Worm (Caenorhabditis elegans): ENCODE results near the gene srh-130.

The srh-130 gene

DNA sequence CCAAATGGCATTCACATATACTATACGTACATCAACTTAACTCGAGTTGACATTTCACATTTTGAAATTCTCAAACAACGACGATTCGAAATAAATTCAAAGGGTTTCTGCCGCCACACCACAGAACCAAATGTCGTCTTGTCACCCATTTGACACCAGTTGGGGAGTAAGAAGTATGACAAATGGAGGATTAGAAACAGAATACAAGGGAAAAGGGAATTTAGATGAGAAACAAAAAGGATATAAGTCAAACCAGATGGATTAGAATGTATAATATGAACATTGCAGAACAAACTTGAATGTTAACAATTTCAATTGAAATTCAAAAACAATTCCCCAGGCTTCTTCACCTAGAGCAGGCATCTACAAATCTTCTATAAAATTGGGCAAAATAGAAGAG, 50.7 kb downstream of the srh-130 start:
- TF ChIP-seq unc-55 (GFP tag; optimal IDR thresholded peaks at IDR 0.05): peak; percentile 27
- TF ChIP-seq pax-1 (tag; optimal IDR thresholded peaks at IDR 0.05): no peak

All from whole organism, late embryonic.